Worm (Caenorhabditis elegans) whole organism, young adult: ENCODE data around the gene hpo-38.

Source experiments
- C06A6.2 ChIP-seq: fragments of 200-800 bp; sonication (Bioruptor generic); conservative IDR thresholded peaks from 2 replicates; pipeline ENCODE4 v1.3.6; 2022; ENCODE audit warnings: missing genetic modification characterization, missing compliant biosample characterization
- F33H1.4 ChIP-seq: fragments of 200-800 bp; sonication (Bioruptor generic); IDR thresholded peaks from 2 replicates; pipeline ENCODE4 v1.3.6; 2022; ENCODE audit warnings: missing genetic modification reagents, missing genetic modification characterization, missing compliant biosample characterization
- F49E8.2 ChIP-seq: sonication (generic microtip); optimal IDR thresholded peaks from 3 replicates; lab custom pipeline; 2017; ENCODE audit warnings: missing genetic modification characterization, mild to moderate bottlenecking, missing compliant biosample characterization, antibody characterized with exemption, moderate library complexity; ENCODE audit not compliant: insufficient read depth
- ama-1 ChIP-seq, 3 experiments: fragments of 150-350 bp in 1 of 3; sonication (generic microtip) in 2 of 3; optimal IDR thresholded peaks; 2 replicates each; lab custom pipeline; 2014 to 2018; ENCODE audit warnings: missing biosample characterization in 2 of 3, missing genetic modification characterization in 2 of 3, missing genetic modification reagents in 2 of 3
- aptf-2 ChIP-seq: fragments of 200-800 bp; sonication (Bioruptor generic); conservative IDR thresholded peaks from 2 replicates; pipeline ENCODE4 v1.3.6; 2022; ENCODE audit warnings: missing genetic modification reagents, missing genetic modification characterization, missing compliant biosample characterization
- cebp-2 ChIP-seq: fragments of 200-800 bp; sonication (Bioruptor generic); IDR thresholded peaks from 2 replicates; pipeline ENCODE4 v1.3.6; 2022; ENCODE audit warnings: missing genetic modification characterization, missing compliant biosample characterization
- mcd-1 ChIP-seq: fragments of 200-800 bp; sonication (Bioruptor generic); IDR thresholded peaks from 2 replicates; pipeline ENCODE4 v1.3.6; 2022; ENCODE audit warnings: missing genetic modification reagents, missing genetic modification characterization, missing compliant biosample characterization
- nhr-90 ChIP-seq: sonication (generic microtip); optimal IDR thresholded peaks from 2 replicates; lab custom pipeline; 2016; ENCODE audit warnings: missing genotype, mild to moderate bottlenecking, missing genetic modification characterization, missing compliant biosample characterization
- snpc-1.3 ChIP-seq: sonication (generic microtip); optimal IDR thresholded peaks from 2 replicates; lab custom pipeline; 2017; ENCODE audit warnings: missing genetic modification characterization, mild to moderate bottlenecking, missing compliant biosample characterization, antibody characterized with exemption, moderate library complexity, missing genotype, missing genetic modification reagents; ENCODE audit not compliant: insufficient read depth
- snpc-4 ChIP-seq, 5 experiments: fragments of 150-350 bp in 1 of 5; sonication (generic microtip) in 4 of 5; optimal IDR thresholded peaks; 2 replicates each; lab custom pipeline; 2014 to 2018; ENCODE audit warnings: missing genetic modification characterization in 5 of 5, missing biosample characterization in 3 of 5, antibody characterized with exemption in 2 of 5, mild to moderate bottlenecking in 2 of 5, missing compliant biosample characterization in 2 of 5, missing genotype in 2 of 5, moderate library complexity in 2 of 5, missing genetic modification reagents in 1 of 5

DNA sequence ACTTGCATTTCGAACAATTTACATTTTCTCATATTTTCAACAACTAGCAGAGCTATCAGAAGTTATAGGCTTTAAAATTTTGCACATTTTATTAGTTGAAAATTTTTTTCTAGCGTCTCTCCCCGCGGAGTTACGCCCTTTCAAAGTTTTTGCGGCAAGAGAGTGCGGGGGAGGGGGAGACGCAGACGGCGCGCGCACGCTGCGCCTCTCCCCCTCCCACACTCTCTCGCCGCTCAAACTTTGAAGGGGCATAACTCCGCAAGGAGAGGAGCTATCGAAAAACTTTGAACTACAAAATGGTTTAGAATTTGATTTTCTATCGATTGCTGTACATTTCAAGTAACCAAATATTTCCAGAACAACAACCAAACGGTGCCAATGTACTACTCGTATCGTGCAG is 3.2 kb upstream of the hpo-38 start:
- no peak for TF ChIP-seq nhr-90
- TF ChIP-seq snpc-4 (GFP tag; optimal IDR thresholded peaks at IDR 0.05; lab: Kevin White, UChicago): no peak
- TF ChIP-seq snpc-4 (tag; optimal IDR thresholded peaks at IDR 0.05; lab: Kevin White, UChicago): no peak
- TF ChIP-seq F33H1.4 (GFP tag; lab: Robert Waterston, UW): no peak
- no peak for TF ChIP-seq C06A6.2 (GFP tag; lab: Robert Waterston, UW)
- no peak for TF ChIP-seq F49E8.2 (tag; lab: Kevin White, UChicago)
- TF ChIP-seq snpc-1.3 (tag; lab: Kevin White, UChicago): no peak
- no peak for TF ChIP-seq ama-1 (optimal IDR thresholded peaks at IDR 0.05; lab: Kevin White, UChicago)
- no peak for TF ChIP-seq ama-1 (GFP tag; optimal IDR thresholded peaks at IDR 0.05; lab: Kevin White, UChicago)
- TF ChIP-seq aptf-2: no peak
- TF ChIP-seq mcd-1 (GFP tag; lab: Robert Waterston, UW): no peak
- no peak for TF ChIP-seq cebp-2
